Fruit fly (Drosophila melanogaster) whole organism, wandering third instar larva: ENCODE measurements around the gene olf413.

Experiments used
- Dfd ChIP-seq: fragments of >200 bp; optimal IDR thresholded peaks from 2 replicates; lab custom pipeline; 2017; ENCODE audit warnings: missing biosample characterization, missing genetic modification characterization
- GATAd ChIP-seq: sonication (Bioruptor generic); optimal IDR thresholded peaks from 2 replicates; lab custom pipeline; 2016; ENCODE audit warnings: missing biosample characterization, missing genetic modification characterization
- Hr78 ChIP-seq: fragments of >200 bp; optimal IDR thresholded peaks from 2 replicates; lab custom pipeline; 2017; ENCODE audit warnings: missing biosample characterization, missing genetic modification characterization
- Hr83 ChIP-seq: fragments of 200-300 bp; sonication (Bioruptor generic); optimal IDR thresholded peaks from 2 replicates; lab custom pipeline; 2016; ENCODE audit warnings: missing biosample characterization, mild to moderate bottlenecking, missing genetic modification characterization, moderate library complexity; ENCODE audit not compliant: poor library complexity, severe bottlenecking
- Mio ChIP-seq: sonication (Bioruptor generic); optimal IDR thresholded peaks from 2 replicates; lab custom pipeline; 2016; ENCODE audit warnings: missing biosample characterization, missing genetic modification characterization
- OdsH ChIP-seq: fragments of 200-800 bp; sonication (Bioruptor generic); optimal IDR thresholded peaks from 2 replicates; lab custom pipeline; 2016; ENCODE audit warnings: missing biosample characterization, mild to moderate bottlenecking, missing genetic modification characterization
- Vsx2 ChIP-seq: fragments of 200-300, 225-300 bp; sonication (Bioruptor generic); optimal IDR thresholded peaks from 2 replicates; lab custom pipeline; 2018; ENCODE audit warnings: missing biosample characterization, missing genetic modification characterization; ENCODE audit not compliant: partially characterized antibody
- br ChIP-seq: fragments of 200-800 bp; sonication (Bioruptor generic); optimal IDR thresholded peaks from 2 replicates; lab custom pipeline; 2016; ENCODE audit warnings: missing biosample characterization, missing genetic modification characterization
- ey ChIP-seq: fragments of 200-800 bp; sonication (Bioruptor generic); optimal IDR thresholded peaks from 2 replicates; lab custom pipeline; 2016; ENCODE audit warnings: missing biosample characterization, missing genetic modification characterization
- pan ChIP-seq: fragments of >200 bp; optimal IDR thresholded peaks from 2 replicates; lab custom pipeline; 2017
- psq ChIP-seq: fragments of 200-800 bp; sonication (Bioruptor generic); optimal IDR thresholded peaks from 3 replicates; lab custom pipeline; 2017; ENCODE audit warnings: missing biosample characterization, mild to moderate bottlenecking, missing genetic modification characterization, moderate library complexity
- sv ChIP-seq: fragments of 200-800 bp; sonication (Bioruptor generic); optimal IDR thresholded peaks from 3 replicates; lab custom pipeline; 2016; ENCODE audit warnings: missing biosample characterization, missing genetic modification characterization
- usp ChIP-seq: fragments of >200 bp; optimal IDR thresholded peaks from 2 replicates; lab custom pipeline; 2017; ENCODE audit warnings: missing biosample characterization, missing genetic modification characterization

DNA sequence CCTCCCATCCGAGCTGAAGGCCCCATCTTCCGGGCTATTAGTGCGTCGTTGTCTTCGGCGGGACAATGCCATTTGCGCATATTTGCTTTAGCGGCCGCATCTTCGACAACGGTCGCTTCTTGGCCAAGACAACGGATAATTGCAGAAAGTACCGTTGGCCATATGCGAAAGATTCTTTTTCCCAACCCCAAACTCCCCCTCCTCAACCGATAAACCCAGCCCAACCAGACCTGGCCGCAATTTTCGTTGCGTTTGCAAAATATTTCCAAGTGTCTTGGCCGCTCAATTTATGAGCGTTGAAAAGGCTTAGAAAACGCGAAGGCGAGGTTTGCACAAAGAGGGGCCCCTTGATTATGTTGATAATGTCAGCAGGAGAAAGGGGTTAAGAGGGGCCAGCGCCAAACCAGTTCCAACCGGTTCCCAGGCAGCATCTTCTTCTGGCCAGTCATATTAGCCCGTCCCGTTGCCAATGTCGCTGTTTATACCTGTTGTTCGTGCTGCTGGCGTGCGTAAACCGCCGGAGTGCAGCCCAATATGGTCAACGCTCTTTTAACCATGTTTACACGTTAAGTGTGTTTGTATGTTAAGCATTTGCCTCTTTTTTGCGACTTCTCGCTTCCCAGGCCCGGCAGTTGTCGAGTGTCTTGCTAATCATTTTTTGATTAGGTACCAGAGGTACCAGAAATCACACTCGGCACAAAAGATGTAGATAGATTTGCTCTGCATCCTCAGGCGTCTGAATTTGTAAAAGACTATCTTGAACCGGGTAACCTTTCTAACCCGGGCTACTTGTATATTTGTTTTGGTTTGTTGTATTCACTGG, 55.4 kb downstream of the olf413 start:
- TF ChIP-seq pan = no peak
- TF ChIP-seq usp (GFP tag; lab: Kevin White, UChicago) = no peak
- peak; percentile 39 for TF ChIP-seq Hr83 (GFP tag; lab: Kevin White, UChicago)
- peak; percentile 75 for TF ChIP-seq Vsx2 (GFP tag; lab: Kevin White, UChicago)
- TF ChIP-seq Mio (GFP tag; lab: Kevin White, UChicago) = no peak
- TF ChIP-seq br (GFP tag; lab: Kevin White, UChicago) = peak; percentile 0
- no peak for TF ChIP-seq sv (GFP tag; lab: Kevin White, UChicago)
- no peak for TF ChIP-seq OdsH (GFP tag; lab: Kevin White, UChicago)
- no peak for TF ChIP-seq GATAd (GFP tag; lab: Kevin White, UChicago)
- TF ChIP-seq Dfd (GFP tag; lab: Kevin White, UChicago) = no peak
- no peak for TF ChIP-seq ey (GFP tag; lab: Kevin White, UChicago)
- no peak for TF ChIP-seq Hr78 (GFP tag; lab: Kevin White, UChicago)
- TF ChIP-seq psq (GFP tag; lab: Kevin White, UChicago) = no peak
